Worm (Caenorhabditis elegans): Measurements from ENCODE around the gene B0244.17.

B0244.17 gene

ce11 chrIII:5717173-5717748, 15.8 kb upstream of the B0244.17 start:
- no peak for TF ChIP-seq M03D4.4 (tag; optimal IDR thresholded peaks at IDR 0.05)
- no peak for TF ChIP-seq mep-1 (tag; optimal IDR thresholded peaks at IDR 0.05)
- TF ChIP-seq snpc-4 (tag; optimal IDR thresholded peaks at IDR 0.05), result no peak
- no peak for TF ChIP-seq cnd-1 (tag; optimal IDR thresholded peaks at IDR 0.05)
- no peak for TF ChIP-seq unc-39 (tag; optimal IDR thresholded peaks at IDR 0.05)
- no peak for TF ChIP-seq sem-2 (GFP tag; optimal IDR thresholded peaks at IDR 0.05)

- TF ChIP-seq elt-3 (tag; optimal IDR thresholded peaks at IDR 0.05), result no peak
- TF ChIP-seq unc-120 (tag; optimal IDR thresholded peaks at IDR 0.05; ENCODE audit: poor library complexity, severe bottlenecking), result no peak
- no peak for TF ChIP-seq pha-4 (tag; optimal IDR thresholded peaks at IDR 0.05)
- TF ChIP-seq lin-32 (GFP tag; optimal IDR thresholded peaks at IDR 0.05), result no peak
- no peak for TF ChIP-seq elt-1 (tag; optimal IDR thresholded peaks at IDR 0.05; ENCODE audit: borderline replicate concordance, insufficient read depth)
- TF ChIP-seq lsy-2 (tag; optimal IDR thresholded peaks at IDR 0.05), result no peak
- TF ChIP-seq nhr-237 (tag; optimal IDR thresholded peaks at IDR 0.05), result no peak
- TF ChIP-seq nhr-12 (tag; optimal IDR thresholded peaks at IDR 0.05), result no peak
- TF ChIP-seq sem-2 (GFP tag; optimal IDR thresholded peaks at IDR 0.05), result no peak
- no peak for TF ChIP-seq sptf-1 (tag; optimal IDR thresholded peaks at IDR 0.05)
- TF ChIP-seq flh-1 (GFP tag; optimal IDR thresholded peaks at IDR 0.05), result no peak
- TF ChIP-seq ham-2 (GFP tag; optimal IDR thresholded peaks at IDR 0.05), result no peak
- no peak for TF ChIP-seq cnd-1 (tag; optimal IDR thresholded peaks at IDR 0.05)
- TF ChIP-seq nhr-2 (tag; optimal IDR thresholded peaks at IDR 0.05), result peak; percentile 91
- TF ChIP-seq lin-13 (tag; optimal IDR thresholded peaks at IDR 0.05), result no peak
- no peak for TF ChIP-seq mls-2 (tag; optimal IDR thresholded peaks at IDR 0.05)
- TF ChIP-seq nhr-76 (tag; optimal IDR thresholded peaks at IDR 0.05), result no peak
- TF ChIP-seq mep-1 (tag; optimal IDR thresholded peaks at IDR 0.05), result no peak
- peak; percentile 89 for TF ChIP-seq zip-8 (tag; optimal IDR thresholded peaks at IDR 0.05)
- no peak for TF ChIP-seq blmp-1 (tag; optimal IDR thresholded peaks at IDR 0.05)
- no peak for TF ChIP-seq ceh-83 (GFP tag; optimal IDR thresholded peaks at IDR 0.05)
- no peak for TF ChIP-seq unc-39 (tag; optimal IDR thresholded peaks at IDR 0.05)
- TF ChIP-seq drap-1 (GFP tag; optimal IDR thresholded peaks at IDR 0.05), result no peak
- TF ChIP-seq unc-62 (GFP tag; optimal IDR thresholded peaks at IDR 0.05), result peak; percentile 23
- TF ChIP-seq ces-1 (GFP tag; optimal IDR thresholded peaks at IDR 0.05), result peak; percentile 26
- TF ChIP-seq ceh-39 (tag; optimal IDR thresholded peaks at IDR 0.05), result peak; percentile 50
- no peak for TF ChIP-seq ceh-43 (GFP tag; optimal IDR thresholded peaks at IDR 0.05)
- TF ChIP-seq nhr-28 (tag; optimal IDR thresholded peaks at IDR 0.05), result no peak
- TF ChIP-seq tbx-8 (GFP tag; optimal IDR thresholded peaks at IDR 0.05), result no peak
- no peak for TF ChIP-seq snpc-4 (tag; optimal IDR thresholded peaks at IDR 0.05)
- TF ChIP-seq ztf-11 (tag; optimal IDR thresholded peaks at IDR 0.05), result peak; percentile 6
- TF ChIP-seq hlh-1 (tag; optimal IDR thresholded peaks at IDR 0.05), result no peak
- no peak for TF ChIP-seq M03D4.4 (tag; optimal IDR thresholded peaks at IDR 0.05)
- TF ChIP-seq bed-3 (GFP tag; optimal IDR thresholded peaks at IDR 0.05), result no peak
- no peak for TF ChIP-seq mab-5 (tag; optimal IDR thresholded peaks at IDR 0.05)
These were observed 14.6 kb upstream of the B0244.17 start for ce11 chrIII:5718385-5718784.

ce11 chrIII:5719105-5719831, 13.8 kb upstream of the B0244.17 start:
- no peak for TF ChIP-seq bed-3 (GFP tag; optimal IDR thresholded peaks at IDR 0.05)
- peak; percentile 54 for TF ChIP-seq nhr-2 (tag; optimal IDR thresholded peaks at IDR 0.05)
- TF ChIP-seq nhr-76 (tag; optimal IDR thresholded peaks at IDR 0.05), result no peak
- TF ChIP-seq cnd-1 (tag; optimal IDR thresholded peaks at IDR 0.05), result peak; percentile 3
- TF ChIP-seq sem-2 (GFP tag; optimal IDR thresholded peaks at IDR 0.05), result no peak
- TF ChIP-seq zip-8 (tag; optimal IDR thresholded peaks at IDR 0.05), result peak; percentile 90
- no peak for TF ChIP-seq pha-4 (tag; optimal IDR thresholded peaks at IDR 0.05)
- TF ChIP-seq lin-32 (GFP tag; optimal IDR thresholded peaks at IDR 0.05), result peak; percentile 3
- TF ChIP-seq ztf-11 (tag; optimal IDR thresholded peaks at IDR 0.05), result no peak
- TF ChIP-seq ces-1 (GFP tag; optimal IDR thresholded peaks at IDR 0.05), result peak; percentile 42
- TF ChIP-seq lsy-2 (tag; optimal IDR thresholded peaks at IDR 0.05), result no peak
- TF ChIP-seq mab-5 (tag; optimal IDR thresholded peaks at IDR 0.05), result no peak
- no peak for TF ChIP-seq unc-120 (tag; optimal IDR thresholded peaks at IDR 0.05; ENCODE audit: poor library complexity, severe bottlenecking)
- TF ChIP-seq mep-1 (tag; optimal IDR thresholded peaks at IDR 0.05), result no peak
- no peak for TF ChIP-seq ham-2 (GFP tag; optimal IDR thresholded peaks at IDR 0.05)
- no peak for TF ChIP-seq ceh-39 (tag; optimal IDR thresholded peaks at IDR 0.05)

Data from whole organism, mixed stage, embryonic.